Fruit fly (Drosophila melanogaster): ENCODE results near the gene CG34452.
A peak's percentile ranks its signal among the peaks of the same experiment; 100 is the strongest.

The CG34452 gene

dm6 chr3L:15662510-15662909 is 25.2 kb downstream of the CG34452 start:
- TF ChIP-seq z (GFP tag; IDR thresholded peaks at IDR 0.05) (peak; percentile 66; the same call in 2 of the 3 replicates), CG18599 (GFP tag; optimal IDR thresholded peaks at IDR 0.05) (peak; percentile 12), CG6654 (GFP tag; optimal IDR thresholded peaks at IDR 0.05) (no peak), Hey (tag; optimal IDR thresholded peaks at IDR 0.05) (peak; percentile 92), CG4360 (GFP tag; IDR thresholded peaks at IDR 0.05) (peak; percentile 81), GATAe (GFP tag; conservative IDR thresholded peaks at IDR 0.05) (no peak), sens (GFP tag) (peak; percentile 68), mld (GFP tag; IDR thresholded peaks at IDR 0.05; ENCODE audit: partially characterized antibody) (0 out of 3 replicates have a peak, but pooled peaks have one; percentile 18)

- TF ChIP-seq CG10543 (GFP tag; optimal IDR thresholded peaks at IDR 0.05) (no peak), cato (GFP tag; optimal IDR thresholded peaks at IDR 0.05; ENCODE audit: borderline replicate concordance) (no peak), tup (GFP tag; optimal IDR thresholded peaks at IDR 0.05) (no peak), Hsf (GFP tag; optimal IDR thresholded peaks at IDR 0.05) (no peak), ham (GFP tag; IDR thresholded peaks at IDR 0.05) (no peak), pita (GFP tag; optimal IDR thresholded peaks at IDR 0.05) (no peak), zen2 (GFP tag; IDR thresholded peaks at IDR 0.05; ENCODE audit: partially characterized antibody) (no peak), CG12769 (tag; optimal IDR thresholded peaks at IDR 0.05) (no peak), so (GFP tag; IDR thresholded peaks at IDR 0.05) (no peak), p53 (GFP tag; optimal IDR thresholded peaks at IDR 0.05) (no peak), CG6272 (GFP tag; IDR thresholded peaks at IDR 0.05) (no peak), Lim3 (GFP tag; IDR thresholded peaks at IDR 0.05) (no peak), CG30431 (GFP tag; optimal IDR thresholded peaks at IDR 0.05) (no peak), BtbVII (GFP tag; optimal IDR thresholded peaks at IDR 0.05) (no peak)
Measured at dm6 chr3L:15661567-15661966, 26.1 kb downstream of the CG34452 start, which contains the start of gene CG43082. Gene CG43082, plus strand, starts transcription at chr3L:15661867.

- TF ChIP-seq CG8944 (GFP tag; optimal IDR thresholded peaks at IDR 0.05) (no peak), E2f2 (GFP tag; IDR thresholded peaks at IDR 0.05) (no peak), chm (GFP tag; IDR thresholded peaks at IDR 0.05) (no peak)
Measured at dm6 chr3L:15660915-15661314, 26.8 kb downstream of the CG34452 start, which contains the start of the genes Eig71Ej and Eig71Ek. Gene Eig71Ej, minus strand, starts transcription at chr3L:15661015. Gene Eig71Ek, plus strand, starts transcription at chr3L:15661248.

- TF ChIP-seq sens (GFP tag): peak; percentile 48
- no peak for TF ChIP-seq eve (GFP tag; optimal IDR thresholded peaks at IDR 0.05)
Measured at dm6 chr3L:15659341-15659740, 28.4 kb downstream of the CG34452 start, which contains the start of the genes Eig71Eh and Eig71Ei. Gene Eig71Eh, minus strand, starts transcription at chr3L:15659441. Gene Eig71Ei, plus strand, starts transcription at chr3L:15659707.

- TF ChIP-seq B-H2 (GFP tag; optimal IDR thresholded peaks at IDR 0.05) (no peak), yki (optimal IDR thresholded peaks at IDR 0.05) (no peak), BEAF-32 (GFP tag; optimal IDR thresholded peaks at IDR 0.05) (no peak), CG7556 (GFP tag; optimal IDR thresholded peaks at IDR 0.05) (no peak), Ada2b (GFP tag; IDR thresholded peaks at IDR 0.05) (no peak), corto (GFP tag; optimal IDR thresholded peaks at IDR 0.05) (no peak), eve (GFP tag; optimal IDR thresholded peaks at IDR 0.05) (no peak), nau (GFP tag; optimal IDR thresholded peaks at IDR 0.05) (no peak), Hey (tag; optimal IDR thresholded peaks at IDR 0.05) (no peak), tgo (GFP tag; IDR thresholded peaks at IDR 0.05) (no peak), chinmo (GFP tag; IDR thresholded peaks at IDR 0.05; ENCODE audit: partially characterized antibody) (no peak)
Measured at dm6 chr3L:15657290-15657689, 30.4 kb downstream of the CG34452 start, which contains the start of the genes Eig71Ef and Eig71Eg. Gene Eig71Ef, minus strand, starts transcription at chr3L:15657390. Gene Eig71Eg, plus strand, starts transcription at chr3L:15657628.
